Worm (Caenorhabditis elegans) whole organism, early embryonic: ENCODE data around the gene Y6E2A.10.

ENCODE experiments used
- B0310.2 ChIP-seq: sonication (generic microtip); optimal IDR thresholded peaks from 2 replicates; lab custom pipeline; 2016; ENCODE audit warnings: mild to moderate bottlenecking, missing genetic modification characterization, missing compliant biosample characterization
- F13C5.2 ChIP-seq: sonication (generic microtip); optimal IDR thresholded peaks from 2 replicates; lab custom pipeline; 2017; ENCODE audit warnings: mild to moderate bottlenecking, missing genetic modification characterization, inconsistent platforms, missing compliant biosample characterization
- aly-1 ChIP-seq: sonication (generic microtip); optimal IDR thresholded peaks from 2 replicates; lab custom pipeline; 2016; ENCODE audit warnings: missing genetic modification characterization, missing compliant biosample characterization
- ama-1 ChIP-seq: fragments of 150-350 bp; optimal IDR thresholded peaks from 2 replicates; lab custom pipeline; 2014
- ceh-13 ChIP-seq: fragments of 200-800 bp; sonication (Bioruptor generic); optimal IDR thresholded peaks from 2 replicates; lab custom pipeline; 2018; ENCODE audit warnings: mild to moderate bottlenecking, missing genetic modification characterization, missing compliant biosample characterization
- ceh-36 ChIP-seq: sonication (generic microtip); optimal IDR thresholded peaks from 2 replicates; lab custom pipeline; 2016; ENCODE audit warnings: missing genetic modification characterization, inconsistent platforms, missing compliant biosample characterization
- ets-7 ChIP-seq: sonication (generic microtip); optimal IDR thresholded peaks from 2 replicates; lab custom pipeline; 2016; ENCODE audit warnings: missing genotype, missing genetic modification characterization, missing compliant biosample characterization
- flt-1 ChIP-seq: fragments of 200-800 bp; sonication (Bioruptor generic); IDR thresholded peaks from 2 replicates; pipeline ENCODE4 v1.3.6; 2022; ENCODE audit warnings: missing genetic modification characterization, missing compliant biosample characterization
- hmbx-1 ChIP-seq: sonication (generic microtip); optimal IDR thresholded peaks from 2 replicates; lab custom pipeline; 2016; ENCODE audit warnings: mild to moderate bottlenecking, missing genetic modification characterization, missing compliant biosample characterization
- hmg-4 ChIP-seq: fragments of 200-800 bp; sonication (Bioruptor generic); optimal IDR thresholded peaks from 2 replicates; lab custom pipeline; 2018; ENCODE audit warnings: mild to moderate bottlenecking, missing genetic modification characterization, missing compliant biosample characterization
- hnd-1 ChIP-seq: sonication (generic microtip); optimal IDR thresholded peaks from 2 replicates; lab custom pipeline; 2016; ENCODE audit warnings: missing genetic modification characterization, missing compliant biosample characterization
- pes-1 ChIP-seq: fragments of 200-800 bp; sonication (Bioruptor generic); IDR thresholded peaks from 2 replicates; pipeline ENCODE4 v1.3.6; 2022; ENCODE audit warnings: missing genetic modification reagents, missing genetic modification characterization, missing compliant biosample characterization
- scrt-1 ChIP-seq: fragments of 200-800 bp; sonication (Bioruptor generic); IDR thresholded peaks from 2 replicates; pipeline ENCODE4 v1.3.6; 2022; ENCODE audit warnings: missing genetic modification characterization, missing compliant biosample characterization
- sea-1 ChIP-seq: fragments of 200-800 bp; sonication (Bioruptor generic); conservative IDR thresholded peaks from 2 replicates; pipeline ENCODE4 v1.3.6; 2022; ENCODE audit warnings: missing genetic modification characterization, missing compliant biosample characterization
- tbx-11 ChIP-seq: fragments of 200-800 bp; sonication (Bioruptor generic); IDR thresholded peaks from 2 replicates; pipeline ENCODE4 v1.3.6; 2022; ENCODE audit warnings: missing genetic modification characterization, missing compliant biosample characterization
- tbx-37 ChIP-seq: fragments of 200-800 bp; sonication (Bioruptor generic); conservative IDR thresholded peaks from 2 replicates; pipeline ENCODE4 v1.3.6; 2022; ENCODE audit warnings: missing genetic modification reagents, missing genetic modification characterization, missing compliant biosample characterization
- tra-4 ChIP-seq: sonication (generic microtip); optimal IDR thresholded peaks from 2 replicates; lab custom pipeline; 2017; ENCODE audit warnings: missing genetic modification characterization, missing compliant biosample characterization

Gene Y6E2A.10

DNA sequence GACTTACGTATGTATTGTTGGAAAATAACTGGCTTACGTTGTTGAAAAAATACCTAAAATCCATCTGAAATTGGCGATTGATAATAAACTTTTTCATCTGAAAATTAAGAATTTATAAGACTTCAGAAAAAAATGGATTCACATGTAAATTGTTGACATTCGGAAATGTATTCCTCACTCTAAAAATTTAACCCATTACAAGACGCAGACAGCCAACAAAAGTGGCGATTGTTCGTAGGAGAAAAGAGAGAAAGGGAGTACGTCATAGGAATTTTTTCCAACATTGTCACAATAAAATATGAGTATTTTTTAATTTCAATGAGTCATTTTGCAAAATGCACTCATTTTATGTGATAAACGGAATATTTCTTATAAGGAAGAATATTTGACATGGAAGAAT is 11.8 kb downstream of the Y6E2A.10 start, which contains the start of gene Y6E2A.5:
Gene Y6E2A.5 (minus strand): TSS at position 101 of the 400 bp plus-strand sequence.
- TF ChIP-seq ets-7 (tag; lab: Kevin White, UChicago) (no peak), ama-1 (lab: Kevin White, UChicago) (no peak), hmg-4 (GFP tag; lab: Kevin White, UChicago) (no peak), pes-1 (GFP tag; lab: Robert Waterston, UW) (no peak), F13C5.2 (no peak), tra-4 (tag; lab: Kevin White, UChicago) (no peak), B0310.2 (no peak)

DNA sequence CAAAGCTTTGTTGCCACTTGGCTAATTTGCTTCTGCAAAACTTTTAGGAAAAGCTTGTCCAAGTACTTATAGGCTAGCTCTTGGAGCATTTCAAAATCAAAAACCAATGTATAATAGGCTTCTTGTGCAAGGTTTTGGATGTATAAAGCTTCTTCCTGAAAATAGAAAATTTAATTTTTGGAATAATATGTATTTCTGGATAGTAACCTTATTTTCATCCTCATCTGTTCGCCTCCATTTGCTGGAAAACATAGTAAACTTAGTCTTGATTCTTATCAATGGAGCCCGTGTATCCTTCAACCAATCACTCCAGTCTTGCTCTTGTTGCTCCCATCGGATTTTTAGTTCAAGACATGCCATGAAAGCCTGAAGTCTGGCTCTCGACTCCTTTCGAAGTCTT is 13.7 kb downstream of the Y6E2A.10 start, which contains the start of gene Y6E2A.4:
Gene Y6E2A.4 (minus strand): TSS at position 101 of the 400 bp plus-strand sequence.
- TF ChIP-seq sea-1 (GFP tag; lab: Robert Waterston, UW) (no peak), flt-1 (GFP tag; lab: Robert Waterston, UW) (no peak), tra-4 (tag; lab: Kevin White, UChicago) (no peak), pes-1 (GFP tag; lab: Robert Waterston, UW) (no peak), hmg-4 (GFP tag; lab: Kevin White, UChicago) (no peak), aly-1 (tag; lab: Kevin White, UChicago) (no peak), F13C5.2 (no peak), ama-1 (lab: Kevin White, UChicago) (no peak), B0310.2 (no peak), ets-7 (tag; lab: Kevin White, UChicago) (no peak), tbx-11 (GFP tag; lab: Robert Waterston, UW) (no peak), hnd-1 (no peak), scrt-1 (GFP tag; lab: Robert Waterston, UW) (no peak), tbx-37 (GFP tag; lab: Robert Waterston, UW) (no peak), ceh-13 (GFP tag; lab: Kevin White, UChicago) (no peak), ceh-36 (tag; lab: Kevin White, UChicago) (no peak), hmbx-1 (tag; lab: Kevin White, UChicago) (no peak)

- TF ChIP-seq aly-1 (tag; lab: Kevin White, UChicago): no peak
- TF ChIP-seq tbx-11 (GFP tag; lab: Robert Waterston, UW): no peak
- TF ChIP-seq pes-1 (GFP tag; lab: Robert Waterston, UW): no peak
- no peak for TF ChIP-seq B0310.2
- no peak for TF ChIP-seq F13C5.2
- no peak for TF ChIP-seq hmg-4 (GFP tag; lab: Kevin White, UChicago)
Measured at ce11 chrV:15715636-15716035, 14.7 kb downstream of the Y6E2A.10 start.

ce11 chrV:15712385-15712784 is 18.0 kb downstream of the Y6E2A.10 start:
- TF ChIP-seq ceh-36 (tag; lab: Kevin White, UChicago) (no peak), B0310.2 (no peak), F13C5.2 (no peak), hmg-4 (GFP tag; lab: Kevin White, UChicago) (no peak), aly-1 (tag; lab: Kevin White, UChicago) (no peak), ceh-13 (GFP tag; lab: Kevin White, UChicago) (no peak)

DNA sequence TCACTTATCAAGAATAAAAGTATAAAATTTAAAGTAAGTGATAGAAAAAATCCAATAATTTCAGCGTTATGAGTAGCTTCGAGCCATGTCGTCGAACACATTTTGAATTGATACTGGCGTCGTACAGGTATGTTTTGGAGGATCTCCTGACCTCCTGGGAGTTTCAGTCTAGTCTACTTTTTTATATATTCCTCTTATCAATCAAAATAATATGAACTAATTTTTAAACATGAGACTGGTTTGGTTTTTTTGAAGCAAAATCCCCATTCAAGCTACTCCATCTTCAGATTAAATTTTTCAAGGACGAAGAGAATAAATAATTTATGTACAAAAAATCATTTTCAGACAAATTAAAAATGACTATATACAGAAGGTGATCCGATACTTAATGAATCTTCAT is 18.5 kb downstream of the Y6E2A.10 start, which contains the start of gene str-101:
Gene str-101 (minus strand): TSS at position 101 of the 400 bp plus-strand sequence.
- TF ChIP-seq ceh-13 (GFP tag; lab: Kevin White, UChicago) (no peak), pes-1 (GFP tag; lab: Robert Waterston, UW) (no peak), ets-7 (tag; lab: Kevin White, UChicago) (no peak), F13C5.2 (no peak), hnd-1 (no peak), tbx-11 (GFP tag; lab: Robert Waterston, UW) (no peak), flt-1 (GFP tag; lab: Robert Waterston, UW) (no peak), aly-1 (tag; lab: Kevin White, UChicago) (no peak), B0310.2 (no peak), ama-1 (lab: Kevin White, UChicago) (no peak), tbx-37 (GFP tag; lab: Robert Waterston, UW) (no peak), sea-1 (GFP tag; lab: Robert Waterston, UW) (no peak), ceh-36 (tag; lab: Kevin White, UChicago) (no peak), scrt-1 (GFP tag; lab: Robert Waterston, UW) (no peak), hmg-4 (GFP tag; lab: Kevin White, UChicago) (no peak), hmbx-1 (tag; lab: Kevin White, UChicago) (no peak), tra-4 (tag; lab: Kevin White, UChicago) (no peak)

DNA sequence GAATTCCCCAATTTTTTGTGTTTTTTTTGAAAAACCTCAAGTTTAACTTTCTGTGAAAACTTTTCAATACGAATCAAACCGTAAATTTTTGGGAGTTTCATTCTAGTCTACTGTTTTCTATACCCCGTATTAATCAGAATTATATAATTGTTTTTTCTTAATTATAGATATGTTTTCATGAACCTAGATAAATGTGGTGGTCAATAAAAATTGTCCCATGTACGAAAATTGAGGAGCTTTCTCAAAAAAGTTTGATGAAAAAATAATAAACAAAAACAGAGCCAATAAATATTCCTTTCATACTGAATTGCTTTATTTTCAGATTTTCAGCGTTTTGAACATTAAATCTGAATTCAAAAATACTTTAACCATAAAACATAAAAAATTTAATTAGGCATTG is 20.0 kb downstream of the Y6E2A.10 start, which contains the start of gene Y6E2A.1:
Gene Y6E2A.1 (minus strand): TSS at position 101 of the 400 bp plus-strand sequence.
- TF ChIP-seq hmg-4 (GFP tag; lab: Kevin White, UChicago) (no peak), hnd-1 (no peak)

ce11 chrV:15707982-15708381 is 22.4 kb downstream of the Y6E2A.10 start:
- no peak for TF ChIP-seq F13C5.2
- TF ChIP-seq ama-1 (lab: Kevin White, UChicago): no peak
- no peak for TF ChIP-seq pes-1 (GFP tag; lab: Robert Waterston, UW)
- no peak for TF ChIP-seq tbx-11 (GFP tag; lab: Robert Waterston, UW)
- TF ChIP-seq hmg-4 (GFP tag; lab: Kevin White, UChicago): no peak
- no peak for TF ChIP-seq ets-7 (tag; lab: Kevin White, UChicago)
- no peak for TF ChIP-seq hnd-1
- no peak for TF ChIP-seq ceh-13 (GFP tag; lab: Kevin White, UChicago)
- no peak for TF ChIP-seq aly-1 (tag; lab: Kevin White, UChicago)
- TF ChIP-seq hmbx-1 (tag; lab: Kevin White, UChicago): no peak

ce11 chrV:15704745-15705144 is 25.6 kb downstream of the Y6E2A.10 start, which contains the start of gene twk-34:
Gene twk-34 (plus strand): TSS chrV:15704960.
- TF ChIP-seq ama-1 (lab: Kevin White, UChicago) (no peak), sea-1 (GFP tag; lab: Robert Waterston, UW) (no peak), aly-1 (tag; lab: Kevin White, UChicago) (no peak), hnd-1 (no peak), tra-4 (tag; lab: Kevin White, UChicago) (no peak), tbx-37 (GFP tag; lab: Robert Waterston, UW) (no peak), F13C5.2 (no peak), B0310.2 (no peak), scrt-1 (GFP tag; lab: Robert Waterston, UW) (no peak), hmg-4 (GFP tag; lab: Kevin White, UChicago) (no peak), hmbx-1 (tag; lab: Kevin White, UChicago) (no peak), tbx-11 (GFP tag; lab: Robert Waterston, UW) (no peak)
